Worm (Caenorhabditis elegans): ENCODE data around the gene C07E3.3.

The C07E3.3 gene

DNA sequence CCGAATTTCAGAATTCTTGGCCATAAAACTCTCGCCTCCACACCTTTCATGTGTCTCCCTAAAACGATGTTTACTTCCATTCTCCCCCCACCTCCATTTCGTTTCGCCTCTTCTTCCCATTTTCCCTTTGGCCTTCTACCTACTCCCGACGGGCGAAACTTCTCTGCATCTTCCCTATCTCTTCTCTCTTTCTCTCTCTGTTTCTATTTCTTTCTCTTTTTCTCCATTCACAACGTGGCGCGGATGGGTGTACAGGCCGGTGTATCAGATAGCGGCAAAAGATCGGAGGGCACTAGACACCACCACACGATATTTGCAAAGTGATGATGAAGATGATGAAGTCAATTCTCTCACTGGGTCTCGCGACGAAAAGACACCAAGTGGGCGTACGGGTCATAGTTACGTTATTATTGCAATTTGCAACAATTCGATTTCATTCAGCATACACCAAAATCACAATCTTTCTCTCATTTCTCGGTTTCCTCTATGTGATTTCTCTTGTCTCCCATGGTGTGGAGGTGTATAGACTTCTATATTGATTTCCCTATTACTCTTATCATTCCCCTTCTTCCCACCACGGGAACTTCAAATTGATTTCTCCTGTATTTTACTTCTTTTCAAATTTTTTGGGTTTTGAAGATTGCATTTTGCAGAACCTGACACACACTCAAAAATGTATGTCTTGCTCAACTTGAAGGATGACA is 27.5 kb upstream of the C07E3.3 start, which contains the start of gene ztf-27:
Gene ztf-27 (plus strand): TSS at position 654 of the 704 bp plus-strand sequence.
- peak; percentile 27 for TF ChIP-seq ceh-31 (tag; optimal IDR thresholded peaks at IDR 0.05)
- no peak for TF ChIP-seq Y22D7AL.16 (tag; optimal IDR thresholded peaks at IDR 0.05)
- peak; percentile 18 for TF ChIP-seq madf-2 (tag; optimal IDR thresholded peaks at IDR 0.05)
- peak; percentile 22 for TF ChIP-seq tbx-2 (tag; optimal IDR thresholded peaks at IDR 0.05)
- no peak for TF ChIP-seq pha-4 (tag; optimal IDR thresholded peaks at IDR 0.05)
- TF ChIP-seq dve-1 (tag; optimal IDR thresholded peaks at IDR 0.05): peak; percentile 34
- TF ChIP-seq sox-4 (tag; optimal IDR thresholded peaks at IDR 0.05): no peak
- no peak for TF ChIP-seq elt-2 (tag; optimal IDR thresholded peaks at IDR 0.05)
- no peak for TF ChIP-seq pqm-1 (tag; optimal IDR thresholded peaks at IDR 0.05)
- no peak for TF ChIP-seq unc-55 (GFP tag; optimal IDR thresholded peaks at IDR 0.05)
- TF ChIP-seq ceh-34 (tag; optimal IDR thresholded peaks at IDR 0.05): peak; percentile 54
- TF ChIP-seq dmd-4 (tag; optimal IDR thresholded peaks at IDR 0.05; ENCODE audit: borderline replicate concordance): no peak
- TF ChIP-seq nhr-11 (tag; optimal IDR thresholded peaks at IDR 0.05): no peak
- TF ChIP-seq pros-1 (tag; optimal IDR thresholded peaks at IDR 0.05): peak; percentile 23
- no peak for TF ChIP-seq eyg-1 (tag; optimal IDR thresholded peaks at IDR 0.05)
- no peak for TF ChIP-seq pax-1 (tag; optimal IDR thresholded peaks at IDR 0.05)
- peak; percentile 7 for TF ChIP-seq hlh-6 (tag; optimal IDR thresholded peaks at IDR 0.05)
- TF ChIP-seq K02D7.2 (tag; optimal IDR thresholded peaks at IDR 0.05): no peak
- TF ChIP-seq ceh-6 (GFP tag; optimal IDR thresholded peaks at IDR 0.05): peak; percentile 4
- TF ChIP-seq hlh-15 (tag; optimal IDR thresholded peaks at IDR 0.05): no peak
- no peak for TF ChIP-seq ceh-48 (tag; optimal IDR thresholded peaks at IDR 0.05)
- no peak for TF ChIP-seq sox-2 (GFP tag; IDR thresholded peaks at IDR 0.05)
- TF ChIP-seq unc-42 (tag; optimal IDR thresholded peaks at IDR 0.05): no peak
- peak; percentile 1 for TF ChIP-seq F13H6.1 (tag; optimal IDR thresholded peaks at IDR 0.05)
- no peak for TF ChIP-seq hlh-13 (GFP tag; optimal IDR thresholded peaks at IDR 0.05)
- TF ChIP-seq npax-4 (tag; optimal IDR thresholded peaks at IDR 0.05): no peak
- TF ChIP-seq nfya-1 (tag; optimal IDR thresholded peaks at IDR 0.05): peak; percentile 41
- peak; percentile 26 for TF ChIP-seq C08G9.2 (tag; optimal IDR thresholded peaks at IDR 0.05)
- peak; percentile 16 for TF ChIP-seq ref-2 (tag; optimal IDR thresholded peaks at IDR 0.05)
- TF ChIP-seq syd-9 (tag; optimal IDR thresholded peaks at IDR 0.05): peak; percentile 10
- no peak for TF ChIP-seq fkh-10 (GFP tag; optimal IDR thresholded peaks at IDR 0.05)
- TF ChIP-seq ceh-18 (tag; optimal IDR thresholded peaks at IDR 0.05): peak; percentile 57
- no peak for TF ChIP-seq C38D4.7 (GFP tag; optimal IDR thresholded peaks at IDR 0.05)
- no peak for TF ChIP-seq K09A11.1 (tag; optimal IDR thresholded peaks at IDR 0.05; ENCODE audit: insufficient read depth)
- TF ChIP-seq sdc-2 (tag; optimal IDR thresholded peaks at IDR 0.05): peak; percentile 14
- TF ChIP-seq ceh-9 (tag; optimal IDR thresholded peaks at IDR 0.05): no peak
- no peak for TF ChIP-seq pha-2 (tag; optimal IDR thresholded peaks at IDR 0.05)

DNA sequence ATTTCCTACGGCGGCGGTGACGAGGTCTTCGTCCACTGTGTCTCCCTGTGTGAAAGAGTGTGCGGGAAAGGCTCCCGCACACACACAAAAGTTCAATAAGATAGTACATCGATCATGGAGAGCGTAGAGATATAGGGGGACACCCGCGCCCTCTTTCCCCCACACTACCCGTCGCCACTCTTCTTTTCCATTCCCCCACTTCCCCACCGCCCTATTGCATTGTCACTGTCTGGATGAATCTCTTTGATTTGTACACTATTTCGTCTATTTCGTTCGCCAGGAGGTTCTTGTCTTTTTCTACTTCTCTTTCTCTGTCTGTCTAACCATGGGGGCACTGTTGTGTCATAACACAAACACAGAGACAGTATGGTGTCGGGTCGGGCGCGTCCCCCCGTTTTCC is 24.9 kb upstream of the C07E3.3 start:
- TF ChIP-seq eyg-1 (tag; optimal IDR thresholded peaks at IDR 0.05) (no peak), tbx-7 (tag; optimal IDR thresholded peaks at IDR 0.05) (no peak), ref-2 (tag; optimal IDR thresholded peaks at IDR 0.05) (peak; percentile 8), K09A11.1 (tag; optimal IDR thresholded peaks at IDR 0.05; ENCODE audit: insufficient read depth) (no peak), lin-11 (tag; optimal IDR thresholded peaks at IDR 0.05) (no peak), che-1 (tag; optimal IDR thresholded peaks at IDR 0.05) (no peak), unc-3 (GFP tag; conservative IDR thresholded peaks at IDR 0.05) (no peak), unc-3 (tag; optimal IDR thresholded peaks at IDR 0.05) (no peak), syd-9 (tag; optimal IDR thresholded peaks at IDR 0.05) (no peak), K02D7.2 (tag; optimal IDR thresholded peaks at IDR 0.05) (no peak), fkh-10 (GFP tag; optimal IDR thresholded peaks at IDR 0.05) (no peak), F13H6.1 (tag; optimal IDR thresholded peaks at IDR 0.05) (peak; percentile 24), ahr-1 (tag; optimal IDR thresholded peaks at IDR 0.05) (no peak), fax-1 (tag; optimal IDR thresholded peaks at IDR 0.05) (no peak), pag-3 (tag; optimal IDR thresholded peaks at IDR 0.05; ENCODE audit: borderline replicate concordance) (no peak), elt-2 (tag; optimal IDR thresholded peaks at IDR 0.05) (no peak), ceh-45 (GFP tag; IDR thresholded peaks at IDR 0.05) (no peak), ets-4 (tag; optimal IDR thresholded peaks at IDR 0.05) (peak; percentile 11), ceh-30 (tag; optimal IDR thresholded peaks at IDR 0.05) (no peak), nhr-11 (tag; optimal IDR thresholded peaks at IDR 0.05) (no peak), hlh-8 (tag; optimal IDR thresholded peaks at IDR 0.05) (no peak), ceh-18 (tag; optimal IDR thresholded peaks at IDR 0.05) (peak; percentile 58), unc-42 (tag; optimal IDR thresholded peaks at IDR 0.05) (no peak), ceh-2 (tag; optimal IDR thresholded peaks at IDR 0.05) (peak; percentile 28), nhr-232 (tag; optimal IDR thresholded peaks at IDR 0.05) (no peak)
